Worm (Caenorhabditis elegans) whole organism, young adult: ENCODE data around the gene ceh-43.

Experiments
- C06A6.2 ChIP-seq: fragments of 200-800 bp; sonication (Bioruptor generic); conservative IDR thresholded peaks from 2 replicates; pipeline ENCODE4 v1.3.6; 2022; ENCODE audit warnings: missing genetic modification characterization, missing compliant biosample characterization
- F37B4.10 ChIP-seq: fragments of 200-800 bp; sonication (Bioruptor generic); IDR thresholded peaks from 2 replicates; pipeline ENCODE4 v1.3.6; 2022; ENCODE audit warnings: missing genetic modification characterization, missing compliant biosample characterization
- F39B2.1 ChIP-seq: fragments of 200-800 bp; sonication (Bioruptor generic); IDR thresholded peaks from 2 replicates; pipeline ENCODE4 v1.3.6; 2022; ENCODE audit warnings: missing genetic modification reagents, missing genetic modification characterization, missing compliant biosample characterization
- T07F8.4 ChIP-seq: sonication (generic microtip); optimal IDR thresholded peaks from 2 replicates; lab custom pipeline; 2016; ENCODE audit warnings: mild to moderate bottlenecking, missing genetic modification characterization, moderate library complexity, missing compliant biosample characterization
- Y79H2A.3 ChIP-seq: fragments of 200-800 bp; sonication (Bioruptor generic); conservative IDR thresholded peaks from 2 replicates; pipeline ENCODE4 v1.3.6; 2022; ENCODE audit warnings: missing genetic modification reagents, missing genetic modification characterization, missing compliant biosample characterization
- ZK185.1 ChIP-seq: sonication (generic microtip); optimal IDR thresholded peaks from 2 replicates; lab custom pipeline; 2016; ENCODE audit warnings: mild to moderate bottlenecking, missing genetic modification characterization, missing compliant biosample characterization; ENCODE audit not compliant: poor library complexity, severe bottlenecking
- aptf-2 ChIP-seq: fragments of 200-800 bp; sonication (Bioruptor generic); conservative IDR thresholded peaks from 2 replicates; pipeline ENCODE4 v1.3.6; 2022; ENCODE audit warnings: missing genetic modification reagents, missing genetic modification characterization, missing compliant biosample characterization
- atf-7 ChIP-seq: sonication (generic microtip); optimal IDR thresholded peaks from 2 replicates; lab custom pipeline; 2017; ENCODE audit warnings: mild to moderate bottlenecking, missing genetic modification characterization, missing compliant biosample characterization
- ccch-3 ChIP-seq: fragments of 200-800 bp; sonication (Bioruptor generic); optimal IDR thresholded peaks from 2 replicates; lab custom pipeline; 2018; ENCODE audit warnings: mild to moderate bottlenecking, missing genetic modification characterization, missing compliant biosample characterization
- cebp-1 ChIP-seq, 2 experiments: fragments of 200-800 bp in 1 of 2; sonication (Bioruptor generic) in 1 of 2; sonication (generic microtip) in 1 of 2; IDR thresholded peaks in 1 of 2; optimal IDR thresholded peaks in 1 of 2; 2 replicates each; pipeline versions ENCODE4 v1.3.6 to Lab custom; 2017 to 2022; ENCODE audit warnings: missing compliant biosample characterization in 2 of 2, missing genetic modification characterization in 2 of 2, mild to moderate bottlenecking in 1 of 2, missing genetic modification reagents in 1 of 2, moderate library complexity in 1 of 2
- ceh-100 ChIP-seq: fragments of 200-800 bp; sonication (Bioruptor generic); IDR thresholded peaks from 2 replicates; pipeline ENCODE4 v1.3.6; 2022; ENCODE audit warnings: missing genetic modification reagents, missing genetic modification characterization, missing compliant biosample characterization
- ceh-58 ChIP-seq: fragments of 200-800 bp; sonication (Bioruptor generic); IDR thresholded peaks from 2 replicates; pipeline ENCODE4 v1.3.6; 2022; ENCODE audit warnings: missing genetic modification characterization, missing compliant biosample characterization
- dpl-1 ChIP-seq: fragments of 150-350 bp; optimal IDR thresholded peaks from 2 replicates; lab custom pipeline; 2014; ENCODE audit warnings: missing biosample characterization, missing genetic modification reagents, missing genetic modification characterization
- efl-1 ChIP-seq: fragments of 150-350 bp; optimal IDR thresholded peaks from 2 replicates; lab custom pipeline; 2014; ENCODE audit warnings: missing biosample characterization, missing genetic modification reagents, missing genetic modification characterization
- egl-18 ChIP-seq: fragments of 200-800 bp; sonication (Bioruptor generic); IDR thresholded peaks from 2 replicates; pipeline ENCODE4 v1.3.6; 2022; ENCODE audit warnings: missing genetic modification reagents, missing genetic modification characterization, missing compliant biosample characterization
- egl-44 ChIP-seq: fragments of 200-800 bp; sonication (Bioruptor generic); IDR thresholded peaks from 2 replicates; pipeline ENCODE4 v1.3.6; 2022; ENCODE audit warnings: missing genetic modification reagents, missing genetic modification characterization, missing compliant biosample characterization
- egrh-3 ChIP-seq: fragments of 200-800 bp; sonication (Bioruptor generic); IDR thresholded peaks from 2 replicates; pipeline ENCODE4 v1.3.6; 2022; ENCODE audit warnings: missing genetic modification reagents, missing genetic modification characterization, missing compliant biosample characterization
- fkh-3 ChIP-seq: sonication (generic microtip); optimal IDR thresholded peaks from 2 replicates; lab custom pipeline; 2016; ENCODE audit warnings: mild to moderate bottlenecking, missing genetic modification characterization, missing compliant biosample characterization
- hmg-20 ChIP-seq: fragments of 200-800 bp; sonication (Bioruptor generic); IDR thresholded peaks from 2 replicates; pipeline ENCODE4 v1.3.6; 2022; ENCODE audit warnings: missing genetic modification reagents, missing genetic modification characterization, missing compliant biosample characterization
- lsl-1 ChIP-seq: fragments of 200-800 bp; sonication (Bioruptor generic); optimal IDR thresholded peaks from 2 replicates; lab custom pipeline; 2018; ENCODE audit warnings: mild to moderate bottlenecking, missing genetic modification characterization, moderate library complexity, missing compliant biosample characterization
- madf-6 ChIP-seq: fragments of 200-800 bp; sonication (Bioruptor generic); IDR thresholded peaks from 2 replicates; pipeline ENCODE4 v1.3.6; 2022; ENCODE audit warnings: missing genetic modification reagents, missing genetic modification characterization, missing compliant biosample characterization
- mcd-1 ChIP-seq: fragments of 200-800 bp; sonication (Bioruptor generic); IDR thresholded peaks from 2 replicates; pipeline ENCODE4 v1.3.6; 2022; ENCODE audit warnings: missing genetic modification reagents, missing genetic modification characterization, missing compliant biosample characterization
- nfya-1 ChIP-seq: sonication (generic microtip); optimal IDR thresholded peaks from 2 replicates; lab custom pipeline; 2017; ENCODE audit warnings: antibody characterized with exemption, missing compliant biosample characterization, missing genetic modification characterization, borderline replicate concordance; ENCODE audit not compliant: insufficient read depth
- nhr-27 ChIP-seq: fragments of 200-800 bp; sonication (Bioruptor generic); optimal IDR thresholded peaks from 2 replicates; lab custom pipeline; 2018; ENCODE audit warnings: mild to moderate bottlenecking, missing genetic modification characterization, moderate library complexity, missing compliant biosample characterization
- nhr-80 ChIP-seq: sonication (generic microtip); optimal IDR thresholded peaks from 2 replicates; lab custom pipeline; 2016; ENCODE audit warnings: missing genetic modification characterization, missing compliant biosample characterization
- sdz-38 ChIP-seq: sonication (generic microtip); optimal IDR thresholded peaks from 2 replicates; lab custom pipeline; 2016; ENCODE audit warnings: missing genotype, missing genetic modification characterization, missing compliant biosample characterization
- sea-2 ChIP-seq: fragments of 200-800 bp; sonication (Bioruptor generic); IDR thresholded peaks from 2 replicates; pipeline ENCODE4 v1.3.6; 2022; ENCODE audit warnings: missing genetic modification characterization, missing compliant biosample characterization
- snpc-3.4 ChIP-seq: sonication (generic microtip); optimal IDR thresholded peaks from 2 replicates; lab custom pipeline; 2017; ENCODE audit warnings: missing genetic modification characterization, mild to moderate bottlenecking, missing compliant biosample characterization, antibody characterized with exemption, moderate library complexity, missing genotype, missing genetic modification reagents
- tlf-1 ChIP-seq: fragments of 200-800 bp; sonication (Bioruptor generic); optimal IDR thresholded peaks from 2 replicates; lab custom pipeline; 2018; ENCODE audit warnings: mild to moderate bottlenecking, missing genetic modification characterization, missing compliant biosample characterization
- unc-130 ChIP-seq: sonication (generic microtip); optimal IDR thresholded peaks from 2 replicates; lab custom pipeline; 2016; ENCODE audit warnings: missing genetic modification reagents, missing genetic modification characterization, missing compliant biosample characterization
- zfh-2 ChIP-seq: fragments of 200-800 bp; sonication (Bioruptor generic); conservative IDR thresholded peaks from 2 replicates; pipeline ENCODE4 v1.3.6; 2022; ENCODE audit warnings: missing genetic modification reagents, missing genetic modification characterization, missing compliant biosample characterization
- ztf-18 ChIP-seq: sonication (generic microtip); optimal IDR thresholded peaks from 2 replicates; lab custom pipeline; 2016; ENCODE audit warnings: missing genotype, mild to moderate bottlenecking, missing genetic modification characterization, missing compliant biosample characterization
- ztf-6 ChIP-seq: fragments of 200-800 bp; sonication (Bioruptor generic); IDR thresholded peaks from 2 replicates; pipeline ENCODE4 v1.3.6; 2022; ENCODE audit warnings: missing genetic modification reagents, missing genetic modification characterization, missing compliant biosample characterization

ceh-43 gene

ce11 chrIII:4412108-4413009 is 37.4 kb downstream of the ceh-43 start (continued):
- TF ChIP-seq nhr-27 (tag; lab: Kevin White, UChicago) (no peak), hmg-20 (no peak), unc-130 (GFP tag; lab: Kevin White, UChicago) (no peak), T07F8.4 (tag; lab: Kevin White, UChicago) (no peak), egrh-3 (GFP tag; lab: Robert Waterston, UW) (no peak), dpl-1 (GFP tag; lab: Kevin White, UChicago) (no peak), sea-2 (GFP tag; lab: Robert Waterston, UW) (no peak), nfya-1 (tag; lab: Kevin White, UChicago) (no peak), ccch-3 (no peak), fkh-3 (tag; lab: Kevin White, UChicago) (no peak), sdz-38 (tag; lab: Kevin White, UChicago) (no peak), nhr-80 (tag; lab: Kevin White, UChicago) (peak; percentile 33), ceh-58 (GFP tag; lab: Robert Waterston, UW) (no peak), C06A6.2 (no peak), efl-1 (GFP tag; lab: Kevin White, UChicago) (no peak), ztf-18 (no peak), aptf-2 (GFP tag; lab: Robert Waterston, UW) (no peak), zfh-2 (GFP tag; lab: Robert Waterston, UW) (no peak), lsl-1 (GFP tag; lab: Kevin White, UChicago) (peak; percentile 72), mcd-1 (GFP tag; lab: Robert Waterston, UW) (no peak), F39B2.1 (no peak), ceh-100 (GFP tag; lab: Robert Waterston, UW) (no peak)

- TF ChIP-seq Y79H2A.3 (GFP tag; lab: Robert Waterston, UW) (no peak), tlf-1 (no peak), T07F8.4 (tag; lab: Kevin White, UChicago) (no peak), madf-6 (no peak), F37B4.10 (GFP tag; lab: Robert Waterston, UW) (no peak), egl-44 (no peak), ztf-6 (GFP tag; lab: Robert Waterston, UW) (no peak)
- TF ChIP-seq, all 124 proteins: peak for 0
Observed at ce11 chrIII:4408251-4408650, 41.5 kb downstream of the ceh-43 start, which contains the start of gene gpch-1. gpch-1 (plus strand) TSS chrIII:4408551.

- TF ChIP-seq atf-7 (tag; lab: Kevin White, UChicago) (no peak), snpc-3.4 (tag; lab: Kevin White, UChicago) (no peak), ZK185.1 (tag; lab: Kevin White, UChicago) (no peak), nhr-27 (tag; lab: Kevin White, UChicago) (no peak), fkh-3 (tag; lab: Kevin White, UChicago) (no peak), egl-18 (GFP tag; lab: Robert Waterston, UW) (no peak), cebp-1 (GFP tag; IDR thresholded peaks at IDR 0.05; lab: Robert Waterston, UW) (no peak), cebp-1 (tag; optimal IDR thresholded peaks at IDR 0.05; lab: Kevin White, UChicago) (no peak)
Observed at ce11 chrIII:4407144-4407543, 42.6 kb downstream of the ceh-43 start, which contains the start of gene prdx-3. prdx-3 (plus strand) TSS chrIII:4407444.
